Fruit fly (Drosophila melanogaster): ENCODE results near the gene CG14332.

CG14332 gene

dm6 chr3R:17413601-17414000, 8.4 kb downstream of the CG14332 start, which contains the start of gene CG42822:
TSS of gene CG42822 (plus strand) at chr3R:17413901.
- TF ChIP-seq CG32264 (GFP tag; optimal IDR thresholded peaks at IDR 0.05) (no peak), woc (GFP tag; optimal IDR thresholded peaks at IDR 0.05) (no peak), dsf (GFP tag; optimal IDR thresholded peaks at IDR 0.05; ENCODE audit: borderline replicate concordance) (no peak), Rel (GFP tag; optimal IDR thresholded peaks at IDR 0.05) (no peak), Rel (tag; optimal IDR thresholded peaks at IDR 0.05) (no peak), ey (GFP tag; optimal IDR thresholded peaks at IDR 0.05) (no peak), CG9705 (GFP tag; optimal IDR thresholded peaks at IDR 0.05) (no peak), dl (GFP tag; optimal IDR thresholded peaks at IDR 0.05; ENCODE audit: insufficient read depth in 1 of 2, partially characterized antibody in 2 of 2) (no peak), CrebA (GFP tag; optimal IDR thresholded peaks at IDR 0.05; ENCODE audit: borderline replicate concordance) (no peak)

- no peak for TF ChIP-seq Jra (GFP tag; optimal IDR thresholded peaks at IDR 0.05)
- TF ChIP-seq brk (GFP tag; optimal IDR thresholded peaks at IDR 0.05): no peak
- no peak for TF ChIP-seq fru (GFP tag; optimal IDR thresholded peaks at IDR 0.05)
- TF ChIP-seq br (GFP tag; optimal IDR thresholded peaks at IDR 0.05): no peak
- no peak for TF ChIP-seq lola (GFP tag; optimal IDR thresholded peaks at IDR 0.05)
- TF ChIP-seq pan (optimal IDR thresholded peaks at IDR 0.05): no peak
- TF ChIP-seq psq (GFP tag; optimal IDR thresholded peaks at IDR 0.05): no peak
Observed at dm6 chr3R:17412458-17413127, 9.4 kb downstream of the CG14332 start, which contains the start of gene CG42821. TSS of gene CG42821 (plus strand) at chr3R:17413077.

- no peak for TF ChIP-seq Dfd (GFP tag; optimal IDR thresholded peaks at IDR 0.05)
- no peak for TF ChIP-seq dsf (GFP tag; optimal IDR thresholded peaks at IDR 0.05; ENCODE audit: borderline replicate concordance)
- no peak for TF ChIP-seq OdsH (GFP tag; optimal IDR thresholded peaks at IDR 0.05)
- TF ChIP-seq sv (GFP tag; optimal IDR thresholded peaks at IDR 0.05): no peak
- TF ChIP-seq GATAd (GFP tag; optimal IDR thresholded peaks at IDR 0.05): no peak
- no peak for TF ChIP-seq h (GFP tag; optimal IDR thresholded peaks at IDR 0.05)
- TF ChIP-seq HLH106 (tag; optimal IDR thresholded peaks at IDR 0.05): no peak
Observed at dm6 chr3R:17410808-17411207, 11.2 kb downstream of the CG14332 start, which contains the start of gene CG5863. TSS of gene CG5863 (plus strand) at chr3R:17411108.

dm6 chr3R:17409319-17409718, 12.7 kb downstream of the CG14332 start, which contains the start of gene CG5860:
TSS of gene CG5860 (plus strand) at chr3R:17409619.
- no peak for TF ChIP-seq foxo (GFP tag; optimal IDR thresholded peaks at IDR 0.05)
- no peak for TF ChIP-seq Mio (GFP tag; optimal IDR thresholded peaks at IDR 0.05)
- no peak for TF ChIP-seq GATAd (GFP tag; optimal IDR thresholded peaks at IDR 0.05)
- TF ChIP-seq sage (GFP tag; optimal IDR thresholded peaks at IDR 0.05): no peak
- TF ChIP-seq HLH106 (tag; optimal IDR thresholded peaks at IDR 0.05): no peak
- TF ChIP-seq dmrt93B (GFP tag; optimal IDR thresholded peaks at IDR 0.05): no peak
- TF ChIP-seq fru (GFP tag; optimal IDR thresholded peaks at IDR 0.05): no peak
- TF ChIP-seq sv (GFP tag; optimal IDR thresholded peaks at IDR 0.05): no peak
- TF ChIP-seq pan (optimal IDR thresholded peaks at IDR 0.05): no peak
- TF ChIP-seq Sp1 (GFP tag; optimal IDR thresholded peaks at IDR 0.05): no peak
- TF ChIP-seq jim (GFP tag; optimal IDR thresholded peaks at IDR 0.05): no peak
- no peak for TF ChIP-seq psq (GFP tag; optimal IDR thresholded peaks at IDR 0.05)
- no peak for TF ChIP-seq ey (GFP tag; optimal IDR thresholded peaks at IDR 0.05)
- TF ChIP-seq CG32264 (GFP tag; optimal IDR thresholded peaks at IDR 0.05): no peak
- no peak for TF ChIP-seq Jra (GFP tag; optimal IDR thresholded peaks at IDR 0.05)
- no peak for TF ChIP-seq Vsx2 (GFP tag; optimal IDR thresholded peaks at IDR 0.05; ENCODE audit: partially characterized antibody)

dm6 chr3R:17407576-17407975, 14.4 kb downstream of the CG14332 start, which contains the start of gene CG17283:
TSS of gene CG17283 (plus strand) at chr3R:17407876.
- TF ChIP-seq Vsx2 (GFP tag; optimal IDR thresholded peaks at IDR 0.05; ENCODE audit: partially characterized antibody) (no peak), fru (GFP tag; optimal IDR thresholded peaks at IDR 0.05) (no peak), tai (GFP tag; optimal IDR thresholded peaks at IDR 0.05) (no peak), rgr (GFP tag; optimal IDR thresholded peaks at IDR 0.05) (no peak), CrebA (GFP tag; optimal IDR thresholded peaks at IDR 0.05; ENCODE audit: borderline replicate concordance) (no peak), jim (GFP tag; optimal IDR thresholded peaks at IDR 0.05) (no peak), HLH106 (tag; optimal IDR thresholded peaks at IDR 0.05) (no peak), GATAd (GFP tag; optimal IDR thresholded peaks at IDR 0.05) (no peak), sage (GFP tag; optimal IDR thresholded peaks at IDR 0.05) (no peak), Myc (optimal IDR thresholded peaks at IDR 0.05) (no peak), brk (GFP tag; optimal IDR thresholded peaks at IDR 0.05) (no peak), Hr78 (GFP tag; optimal IDR thresholded peaks at IDR 0.05) (no peak), psq (GFP tag; optimal IDR thresholded peaks at IDR 0.05) (no peak), pan (optimal IDR thresholded peaks at IDR 0.05) (no peak), Sp1 (GFP tag; optimal IDR thresholded peaks at IDR 0.05) (no peak)

Data from whole organism, wandering third instar larva.